Fruit fly (Drosophila melanogaster) whole organism, adult: ENCODE results near the gene CG13607.

ENCODE experiments used
- CG11617 ChIP-seq: fragments of 200-800 bp; sonication (Bioruptor generic); optimal IDR thresholded peaks from 2 replicates; lab custom pipeline; 2017; ENCODE audit warnings: mild to moderate bottlenecking, missing biosample characterization, missing genetic modification reagents, missing genetic modification characterization
- CG12768 ChIP-seq: fragments of 200-800 bp; sonication (Bioruptor generic); optimal IDR thresholded peaks from 2 replicates; lab custom pipeline; 2017; ENCODE audit warnings: missing biosample characterization, missing genetic modification characterization, mild to moderate bottlenecking, moderate library complexity, missing genetic modification reagents
- CG14711 ChIP-seq: fragments of 200-800 bp; sonication (Bioruptor generic); optimal IDR thresholded peaks from 2 replicates; lab custom pipeline; 2018; ENCODE audit warnings: missing biosample characterization, mild to moderate bottlenecking, missing genetic modification characterization, moderate library complexity
- CG1620 ChIP-seq: fragments of 200-800 bp; sonication (Bioruptor generic); optimal IDR thresholded peaks from 2 replicates; lab custom pipeline; 2016; ENCODE audit warnings: missing biosample characterization, missing genetic modification characterization
- CG33017 ChIP-seq: fragments of 200-800 bp; sonication (Bioruptor generic); optimal IDR thresholded peaks from 2 replicates; lab custom pipeline; 2018; ENCODE audit warnings: missing biosample characterization, mild to moderate bottlenecking, missing genetic modification characterization, moderate library complexity
- CG5204 ChIP-seq: fragments of 200-800 bp; sonication (Bioruptor generic); optimal IDR thresholded peaks from 2 replicates; lab custom pipeline; 2016; ENCODE audit warnings: missing biosample characterization, missing genetic modification characterization
- CG7045 ChIP-seq: fragments of 200-800 bp; sonication (Bioruptor generic); optimal IDR thresholded peaks from 2 replicates; lab custom pipeline; 2017; ENCODE audit warnings: missing biosample characterization, mild to moderate bottlenecking, missing genetic modification characterization
- CG7101 ChIP-seq: fragments of 200-800 bp; sonication (Bioruptor generic); optimal IDR thresholded peaks from 2 replicates; lab custom pipeline; 2018; ENCODE audit warnings: missing biosample characterization, mild to moderate bottlenecking, missing genetic modification characterization, moderate library complexity
- Clk ChIP-seq: fragments of 200-800 bp; sonication (Bioruptor generic); optimal IDR thresholded peaks from 2 replicates; lab custom pipeline; 2017; ENCODE audit warnings: missing biosample characterization, missing genetic modification characterization
- Crg-1 ChIP-seq: fragments of 200-800 bp; sonication (Bioruptor generic); optimal IDR thresholded peaks from 2 replicates; lab custom pipeline; 2016; ENCODE audit warnings: missing biosample characterization, missing genetic modification characterization
- Hr96 ChIP-seq: fragments of 200-800 bp; sonication (Bioruptor generic); optimal IDR thresholded peaks from 2 replicates; lab custom pipeline; 2016; ENCODE audit warnings: missing biosample characterization, missing genetic modification characterization
- Mnt ChIP-seq: fragments of 200-800 bp; sonication (Bioruptor generic); optimal IDR thresholded peaks from 2 replicates; lab custom pipeline; 2016; ENCODE audit warnings: missing biosample characterization, mild to moderate bottlenecking, missing genetic modification characterization
- bab1 ChIP-seq: fragments of 200-800 bp; sonication (Bioruptor generic); optimal IDR thresholded peaks from 3 replicates; lab custom pipeline; 2019; ENCODE audit warnings: missing biosample characterization, mild to moderate bottlenecking, missing genetic modification characterization, moderate library complexity
- cic ChIP-seq: fragments of 200-800 bp; sonication (Bioruptor generic); optimal IDR thresholded peaks from 2 replicates; lab custom pipeline; 2017; ENCODE audit warnings: missing biosample characterization, mild to moderate bottlenecking, missing genetic modification characterization, moderate library complexity
- cnc ChIP-seq, 2 experiments: fragments of >200 bp; optimal IDR thresholded peaks; 2 replicates each; lab custom pipeline; 2017
- kay ChIP-seq: fragments of 200-800 bp; sonication (Bioruptor generic); peaks from one replicate; lab custom pipeline; 2016; ENCODE audit warnings: missing biosample characterization, missing genetic modification characterization, borderline replicate concordance
- ovo ChIP-seq: fragments of 200-800 bp; sonication (Bioruptor generic); optimal IDR thresholded peaks from 2 replicates; lab custom pipeline; 2016; ENCODE audit warnings: missing biosample characterization, missing genetic modification characterization
- pad ChIP-seq: fragments of 200-800 bp; sonication (Bioruptor generic); optimal IDR thresholded peaks from 3 replicates; lab custom pipeline; 2017; ENCODE audit warnings: missing biosample characterization, missing genetic modification characterization, mild to moderate bottlenecking, moderate library complexity, missing genetic modification reagents
- tj ChIP-seq: fragments of 200-800 bp; sonication (Bioruptor generic); optimal IDR thresholded peaks from 3 replicates; lab custom pipeline; 2017; ENCODE audit warnings: missing biosample characterization, mild to moderate bottlenecking, missing genetic modification characterization, moderate library complexity
- toe ChIP-seq: fragments of 200-800 bp; sonication (Bioruptor generic); optimal IDR thresholded peaks from 2 replicates; lab custom pipeline; 2016; ENCODE audit warnings: missing biosample characterization, missing genetic modification characterization

CG13607 gene

DNA sequence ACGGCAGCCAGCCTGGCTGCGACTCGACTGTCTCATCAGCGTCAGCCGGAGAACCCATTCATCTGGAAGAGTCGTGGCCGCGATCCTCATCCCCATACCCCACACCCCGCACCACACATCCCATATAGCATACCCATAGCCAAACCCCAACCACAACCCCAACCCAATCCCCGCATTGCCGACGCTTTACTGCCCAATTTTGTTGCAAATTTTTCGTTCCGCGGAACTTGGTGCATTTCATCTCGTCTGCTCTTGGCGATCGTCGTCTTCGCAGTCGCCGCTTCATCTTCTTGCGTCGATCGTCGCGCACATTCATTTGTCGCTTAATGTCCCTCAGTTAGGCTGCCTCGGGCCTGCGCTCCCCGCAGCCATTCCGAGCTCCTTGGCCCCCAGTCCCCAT is 27.2 kb upstream of the CG13607 start:
- no peak for TF ChIP-seq Clk (GFP tag; lab: Kevin White, UChicago)
- no peak for TF ChIP-seq cnc (optimal IDR thresholded peaks at IDR 0.05; lab: Kevin White, UChicago)
- no peak for TF ChIP-seq CG7045 (GFP tag; lab: Kevin White, UChicago)
- no peak for TF ChIP-seq CG1620 (GFP tag; lab: Kevin White, UChicago)
- no peak for TF ChIP-seq pad (GFP tag; lab: Kevin White, UChicago)
- no peak for TF ChIP-seq Mnt (GFP tag; lab: Kevin White, UChicago)
- TF ChIP-seq CG14711 (tag; lab: Kevin White, UChicago): no peak
- TF ChIP-seq tj (GFP tag; lab: Kevin White, UChicago): no peak
- no peak for TF ChIP-seq CG7101
- no peak for TF ChIP-seq kay
- no peak for TF ChIP-seq toe
- TF ChIP-seq Hr96 (GFP tag; lab: Kevin White, UChicago): no peak
- no peak for TF ChIP-seq CG11617 (GFP tag; lab: Kevin White, UChicago)
- TF ChIP-seq CG5204 (GFP tag; lab: Kevin White, UChicago): no peak
- TF ChIP-seq CG12768: no peak
- TF ChIP-seq ovo (GFP tag; lab: Kevin White, UChicago): no peak
- no peak for TF ChIP-seq CG33017
- TF ChIP-seq cic (GFP tag; lab: Kevin White, UChicago): no peak
- no peak for TF ChIP-seq Crg-1 (GFP tag; lab: Kevin White, UChicago)

dm6 chr3R:24142971-24143370 is 26.8 kb upstream of the CG13607 start:
- TF ChIP-seq CG7045 (GFP tag; lab: Kevin White, UChicago): no peak
- TF ChIP-seq CG5204 (GFP tag; lab: Kevin White, UChicago): no peak
- no peak for TF ChIP-seq CG11617 (GFP tag; lab: Kevin White, UChicago)
- TF ChIP-seq Hr96 (GFP tag; lab: Kevin White, UChicago): no peak
- TF ChIP-seq Crg-1 (GFP tag; lab: Kevin White, UChicago): no peak
- no peak for TF ChIP-seq bab1 (GFP tag; lab: Kevin White, UChicago)
- TF ChIP-seq ovo (GFP tag; lab: Kevin White, UChicago): no peak
- TF ChIP-seq cnc (optimal IDR thresholded peaks at IDR 0.05; lab: Kevin White, UChicago): no peak
- no peak for TF ChIP-seq Clk (GFP tag; lab: Kevin White, UChicago)
- TF ChIP-seq toe: no peak
- TF ChIP-seq CG14711 (tag; lab: Kevin White, UChicago): no peak
- no peak for TF ChIP-seq CG7101
- no peak for TF ChIP-seq cic (GFP tag; lab: Kevin White, UChicago)
- TF ChIP-seq kay: no peak
- TF ChIP-seq CG33017: no peak
- TF ChIP-seq Mnt (GFP tag; lab: Kevin White, UChicago): no peak
- TF ChIP-seq tj (GFP tag; lab: Kevin White, UChicago): no peak
- TF ChIP-seq CG12768: no peak
- no peak for TF ChIP-seq CG1620 (GFP tag; lab: Kevin White, UChicago)

dm6 chr3R:24141013-24141592 is 25.0 kb upstream of the CG13607 start, which contains the start of gene Kal1:
Gene Kal1, plus strand, starts transcription at chr3R:24141395.
- TF ChIP-seq CG14711 (tag; lab: Kevin White, UChicago) (peak; percentile 88), CG1620 (GFP tag; lab: Kevin White, UChicago) (peak; percentile 45), Crg-1 (GFP tag; lab: Kevin White, UChicago) (peak; percentile 67), CG11617 (GFP tag; lab: Kevin White, UChicago) (peak; percentile 92), kay (peak; percentile 18), bab1 (GFP tag; lab: Kevin White, UChicago) (peak; percentile 97), tj (GFP tag; lab: Kevin White, UChicago) (peak; percentile 88), CG33017 (peak; percentile 92), toe (peak; percentile 24), Mnt (GFP tag; lab: Kevin White, UChicago) (peak; percentile 56), pad (GFP tag; lab: Kevin White, UChicago) (peak; percentile 85), ovo (GFP tag; lab: Kevin White, UChicago) (peak; percentile 23), CG7045 (GFP tag; lab: Kevin White, UChicago) (peak; percentile 67), cic (GFP tag; lab: Kevin White, UChicago) (peak; percentile 43), cnc (optimal IDR thresholded peaks at IDR 0.05; lab: Kevin White, UChicago) (no peak), CG12768 (peak; percentile 86), CG5204 (GFP tag; lab: Kevin White, UChicago) (no peak), CG7101 (peak; percentile 93), Clk (GFP tag; lab: Kevin White, UChicago) (peak; percentile 51), Hr96 (GFP tag; lab: Kevin White, UChicago) (peak; percentile 45)

- TF ChIP-seq CG14711 (tag; lab: Kevin White, UChicago) (no peak), pad (GFP tag; lab: Kevin White, UChicago) (no peak), bab1 (GFP tag; lab: Kevin White, UChicago) (no peak), kay (no peak), Crg-1 (GFP tag; lab: Kevin White, UChicago) (no peak), toe (no peak), ovo (GFP tag; lab: Kevin White, UChicago) (no peak), Hr96 (GFP tag; lab: Kevin White, UChicago) (no peak), Mnt (GFP tag; lab: Kevin White, UChicago) (no peak), cic (GFP tag; lab: Kevin White, UChicago) (no peak), cnc (optimal IDR thresholded peaks at IDR 0.05; lab: Kevin White, UChicago) (no peak), CG5204 (GFP tag; lab: Kevin White, UChicago) (no peak), CG1620 (GFP tag; lab: Kevin White, UChicago) (no peak), CG7101 (no peak), CG7045 (GFP tag; lab: Kevin White, UChicago) (no peak), CG12768 (no peak), Clk (GFP tag; lab: Kevin White, UChicago) (no peak), CG33017 (no peak), CG11617 (GFP tag; lab: Kevin White, UChicago) (no peak), tj (GFP tag; lab: Kevin White, UChicago) (no peak)
These were observed 23.6 kb upstream of the CG13607 start for dm6 chr3R:24139646-24140130.
